Fruit fly (Drosophila melanogaster): Measurements from ENCODE around the gene CG13950.

Gene CG13950

dm6 chr2L:855052-855547, 4.9 kb upstream of the CG13950 start, which contains the start of gene CG13949 (continued):
- TF ChIP-seq Poxn (GFP tag; IDR thresholded peaks at IDR 0.05), result 0 out of 2 replicates have a peak, but pooled peaks have one; percentile 8
- peak; percentile 61 for TF ChIP-seq ci (GFP tag; IDR thresholded peaks at IDR 0.05)
- TF ChIP-seq CG10147 (GFP tag; optimal IDR thresholded peaks at IDR 0.05), result peak; percentile 44
- peak; percentile 32 for TF ChIP-seq scrt (GFP tag; optimal IDR thresholded peaks at IDR 0.05)
- TF ChIP-seq Atf6 (GFP tag; IDR thresholded peaks at IDR 0.05), result peak; percentile 67; the same call in 1 of the 2 replicates
- TF ChIP-seq CG6254 (GFP tag; optimal IDR thresholded peaks at IDR 0.05), result no peak
- TF ChIP-seq Atf3 (GFP tag; optimal IDR thresholded peaks at IDR 0.05), result peak; percentile 8
- TF ChIP-seq CG4820 (GFP tag; optimal IDR thresholded peaks at IDR 0.05), result peak; percentile 17
- no peak for TF ChIP-seq cato (GFP tag; optimal IDR thresholded peaks at IDR 0.05; ENCODE audit: borderline replicate concordance)
- TF ChIP-seq lbe (GFP tag; optimal IDR thresholded peaks at IDR 0.05), result no peak
- TF ChIP-seq br (optimal IDR thresholded peaks at IDR 0.05), result no peak
- no peak for TF ChIP-seq Dad (GFP tag; optimal IDR thresholded peaks at IDR 0.05)
- TF ChIP-seq CG17361 (GFP tag; IDR thresholded peaks at IDR 0.05), result peak; percentile 66; the same call in 2 of the 3 replicates
- peak; percentile 51 for TF ChIP-seq CG9609 (GFP tag; optimal IDR thresholded peaks at IDR 0.05)
- peak; percentile 38 for TF ChIP-seq CG12769 (tag; optimal IDR thresholded peaks at IDR 0.05)
- TF ChIP-seq tio (GFP tag; optimal IDR thresholded peaks at IDR 0.05), result no peak
- TF ChIP-seq Max (GFP tag; optimal IDR thresholded peaks at IDR 0.05), result no peak
- no peak for TF ChIP-seq vnd (GFP tag; IDR thresholded peaks at IDR 0.05; ENCODE audit: partially characterized antibody)
- TF ChIP-seq CG15601 (tag; optimal IDR thresholded peaks at IDR 0.05), result peak; percentile 52
- TF ChIP-seq pho (GFP tag; optimal IDR thresholded peaks at IDR 0.05), result peak; percentile 66
- peak; percentile 38 for TF ChIP-seq gsb-n (tag; optimal IDR thresholded peaks at IDR 0.05)
- peak; percentile 25 for TF ChIP-seq B-H2 (GFP tag; optimal IDR thresholded peaks at IDR 0.05)
- no peak for TF ChIP-seq luna (GFP tag; optimal IDR thresholded peaks at IDR 0.05)
- no peak for TF ChIP-seq Optix (GFP tag; IDR thresholded peaks at IDR 0.05)
- TF ChIP-seq Dip2 (GFP tag; IDR thresholded peaks at IDR 0.05), result no peak
- TF ChIP-seq CG11247 (GFP tag; IDR thresholded peaks at IDR 0.05), result peak; percentile 72
- peak in 1 of 2 experiments; percentile 63 for TF ChIP-seq Hr51 (GFP tag; optimal IDR thresholded peaks at IDR 0.05)
- TF ChIP-seq H2.0 (GFP tag; IDR thresholded peaks at IDR 0.05), result peak; percentile 80
- no peak for TF ChIP-seq Lim3 (GFP tag; IDR thresholded peaks at IDR 0.05)
- TF ChIP-seq sisA (GFP tag; IDR thresholded peaks at IDR 0.05), result peak; percentile 59
- peak; percentile 28 for TF ChIP-seq tap (tag; optimal IDR thresholded peaks at IDR 0.05)
- TF ChIP-seq slp2 (GFP tag; optimal IDR thresholded peaks at IDR 0.05), result peak; percentile 46
- 0 out of 2 replicates have a peak, but pooled peaks have one; percentile 18 for TF ChIP-seq CG4360 (GFP tag; IDR thresholded peaks at IDR 0.05)
- no peak for TF ChIP-seq CG7786 (GFP tag; optimal IDR thresholded peaks at IDR 0.05)
- no peak for TF ChIP-seq CG10431 (GFP tag; optimal IDR thresholded peaks at IDR 0.05)
- TF ChIP-seq CG7839 (tag; optimal IDR thresholded peaks at IDR 0.05), result peak; percentile 73
- TF ChIP-seq kni (GFP tag; optimal IDR thresholded peaks at IDR 0.05), result no peak
- peak; percentile 64 for TF ChIP-seq HLH3B (GFP tag; IDR thresholded peaks at IDR 0.05)
- TF ChIP-seq CG6683 (GFP tag; optimal IDR thresholded peaks at IDR 0.05), result no peak
- peak; percentile 49; the same call in 1 of the 2 replicates for TF ChIP-seq hbn (GFP tag; IDR thresholded peaks at IDR 0.05; ENCODE audit: partially characterized antibody)
- no peak for TF ChIP-seq Tbp (GFP tag; optimal IDR thresholded peaks at IDR 0.05)
- no peak for TF ChIP-seq pfk (GFP tag; optimal IDR thresholded peaks at IDR 0.05)
- peak; percentile 79 for TF ChIP-seq CG10366 (GFP tag; IDR thresholded peaks at IDR 0.05)
- peak; percentile 64 for TF ChIP-seq CG13624 (GFP tag; optimal IDR thresholded peaks at IDR 0.05)
- no peak for TF ChIP-seq Neu2 (GFP tag; optimal IDR thresholded peaks at IDR 0.05; ENCODE audit: borderline replicate concordance)
- peak; percentile 47 for TF ChIP-seq pita (GFP tag; optimal IDR thresholded peaks at IDR 0.05)
- peak; percentile 60 for TF ChIP-seq CG7556 (GFP tag; optimal IDR thresholded peaks at IDR 0.05)
- TF ChIP-seq eve (GFP tag; optimal IDR thresholded peaks at IDR 0.05), result no peak
- TF ChIP-seq pzg (GFP tag; optimal IDR thresholded peaks at IDR 0.05), result peak; percentile 55
- TF ChIP-seq Gug (GFP tag; IDR thresholded peaks at IDR 0.05), result peak; percentile 64
- TF ChIP-seq CG5180 (GFP tag; optimal IDR thresholded peaks at IDR 0.05), result peak; percentile 12

Data from whole organism, embryonic.